Worm (Caenorhabditis elegans) whole organism, young adult: ENCODE results near the gene Y105C5B.8.
"Not testable (repeated sequence)": the region's sequence is repeated elsewhere in the genome, so short reads cannot be mapped to it uniquely, and the experiment has no call there.

Experiments used
- B0019.2 ChIP-seq: fragments of 200-800 bp; sonication (Bioruptor generic); conservative IDR thresholded peaks from 2 replicates; pipeline ENCODE4 v1.3.6; 2022; ENCODE audit warnings: missing genetic modification reagents, missing genetic modification characterization, missing compliant biosample characterization
- B0261.1 ChIP-seq: sonication (generic microtip); optimal IDR thresholded peaks from 2 replicates; lab custom pipeline; 2016; ENCODE audit warnings: mild to moderate bottlenecking, missing genetic modification characterization, moderate library complexity, missing compliant biosample characterization
- C06A6.2 ChIP-seq: fragments of 200-800 bp; sonication (Bioruptor generic); conservative IDR thresholded peaks from 2 replicates; pipeline ENCODE4 v1.3.6; 2022; ENCODE audit warnings: missing genetic modification characterization, missing compliant biosample characterization
- C17E4.6 ChIP-seq: fragments of 200-800 bp; sonication (Bioruptor generic); IDR thresholded peaks from 2 replicates; pipeline ENCODE4 v1.3.6; 2022; ENCODE audit warnings: missing genetic modification reagents, missing genetic modification characterization, missing compliant biosample characterization
- F33H1.4 ChIP-seq: fragments of 200-800 bp; sonication (Bioruptor generic); IDR thresholded peaks from 2 replicates; pipeline ENCODE4 v1.3.6; 2022; ENCODE audit warnings: missing genetic modification reagents, missing genetic modification characterization, missing compliant biosample characterization
- F39B2.1 ChIP-seq: fragments of 200-800 bp; sonication (Bioruptor generic); IDR thresholded peaks from 2 replicates; pipeline ENCODE4 v1.3.6; 2022; ENCODE audit warnings: missing genetic modification reagents, missing genetic modification characterization, missing compliant biosample characterization
- K11D2.4 ChIP-seq: fragments of 200-800 bp; sonication (Bioruptor generic); IDR thresholded peaks from 2 replicates; pipeline ENCODE4 v1.3.6; 2022; ENCODE audit warnings: missing genetic modification reagents, missing genetic modification characterization, missing compliant biosample characterization
- T26A5.8 ChIP-seq: sonication (generic microtip); optimal IDR thresholded peaks from 2 replicates; lab custom pipeline; 2016; ENCODE audit warnings: missing genetic modification characterization, missing compliant biosample characterization
- Y53G8AR.9 ChIP-seq: fragments of 200-800 bp; sonication (Bioruptor generic); conservative IDR thresholded peaks from 2 replicates; pipeline ENCODE4 v1.3.6; 2022; ENCODE audit warnings: missing genetic modification reagents, missing genetic modification characterization, missing compliant biosample characterization
- Y56A3A.18 ChIP-seq: fragments of 200-800 bp; sonication (Bioruptor generic); IDR thresholded peaks from 2 replicates; pipeline ENCODE4 v1.3.6; 2022; ENCODE audit warnings: missing genetic modification reagents, missing genetic modification characterization, missing compliant biosample characterization
- Y79H2A.3 ChIP-seq: fragments of 200-800 bp; sonication (Bioruptor generic); conservative IDR thresholded peaks from 2 replicates; pipeline ENCODE4 v1.3.6; 2022; ENCODE audit warnings: missing genetic modification reagents, missing genetic modification characterization, missing compliant biosample characterization
- Y95B8A.8 ChIP-seq: fragments of 200-800 bp; sonication (Bioruptor generic); IDR thresholded peaks from 2 replicates; pipeline ENCODE4 v1.3.6; 2022; ENCODE audit warnings: missing genetic modification reagents, missing genetic modification characterization, missing compliant biosample characterization
- aptf-3 ChIP-seq: fragments of 200-800 bp; sonication (Bioruptor generic); IDR thresholded peaks from 2 replicates; pipeline ENCODE4 v1.3.6; 2022; ENCODE audit warnings: missing genetic modification characterization, missing compliant biosample characterization
- attf-3 ChIP-seq: fragments of 200-800 bp; sonication (Bioruptor generic); conservative IDR thresholded peaks from 2 replicates; pipeline ENCODE4 v1.3.6; 2022; ENCODE audit warnings: missing genetic modification reagents, missing genetic modification characterization, missing compliant biosample characterization
- attf-5 ChIP-seq: fragments of 200-800 bp; sonication (Bioruptor generic); optimal IDR thresholded peaks from 2 replicates; lab custom pipeline; 2018; ENCODE audit warnings: mild to moderate bottlenecking, missing genetic modification characterization, missing compliant biosample characterization
- attf-6 ChIP-seq: fragments of 200-800 bp; sonication (Bioruptor generic); IDR thresholded peaks from 2 replicates; pipeline ENCODE4 v1.3.6; 2022; ENCODE audit warnings: missing genetic modification reagents, missing genetic modification characterization, missing compliant biosample characterization
- bed-1 ChIP-seq: fragments of 200-800 bp; sonication (Bioruptor generic); IDR thresholded peaks from 2 replicates; pipeline ENCODE4 v1.3.6; 2022; ENCODE audit warnings: missing genetic modification reagents, missing genetic modification characterization, missing compliant biosample characterization
- cebp-1 ChIP-seq, 2 experiments: fragments of 200-800 bp in 1 of 2; sonication (Bioruptor generic) in 1 of 2; sonication (generic microtip) in 1 of 2; IDR thresholded peaks in 1 of 2; optimal IDR thresholded peaks in 1 of 2; 2 replicates each; pipeline versions ENCODE4 v1.3.6 to Lab custom; 2017 to 2022; ENCODE audit warnings: missing compliant biosample characterization in 2 of 2, missing genetic modification characterization in 2 of 2, mild to moderate bottlenecking in 1 of 2, missing genetic modification reagents in 1 of 2, moderate library complexity in 1 of 2
- cebp-2 ChIP-seq: fragments of 200-800 bp; sonication (Bioruptor generic); IDR thresholded peaks from 2 replicates; pipeline ENCODE4 v1.3.6; 2022; ENCODE audit warnings: missing genetic modification characterization, missing compliant biosample characterization
- ceh-100 ChIP-seq: fragments of 200-800 bp; sonication (Bioruptor generic); IDR thresholded peaks from 2 replicates; pipeline ENCODE4 v1.3.6; 2022; ENCODE audit warnings: missing genetic modification reagents, missing genetic modification characterization, missing compliant biosample characterization
- ceh-27 ChIP-seq: fragments of 200-800 bp; sonication (Bioruptor generic); optimal IDR thresholded peaks from 2 replicates; lab custom pipeline; 2018; ENCODE audit warnings: mild to moderate bottlenecking, missing genetic modification characterization, moderate library complexity, missing compliant biosample characterization
- ceh-40 ChIP-seq: fragments of 200-800 bp; sonication (Bioruptor generic); IDR thresholded peaks from 2 replicates; pipeline ENCODE4 v1.3.6; 2022; ENCODE audit warnings: missing genetic modification characterization, missing compliant biosample characterization
- ceh-79 ChIP-seq: sonication (generic microtip); optimal IDR thresholded peaks from 2 replicates; lab custom pipeline; 2017; ENCODE audit warnings: mild to moderate bottlenecking, missing genetic modification characterization, missing compliant biosample characterization
- ceh-91 ChIP-seq: fragments of 200-800 bp; sonication (Bioruptor generic); IDR thresholded peaks from 2 replicates; pipeline ENCODE4 v1.3.6; 2022; ENCODE audit warnings: missing genetic modification reagents, missing genetic modification characterization, missing compliant biosample characterization
- die-1 ChIP-seq: sonication (generic microtip); optimal IDR thresholded peaks from 2 replicates; lab custom pipeline; 2016; ENCODE audit warnings: missing genotype, mild to moderate bottlenecking, missing genetic modification characterization, missing compliant biosample characterization
- dox-1 ChIP-seq: fragments of 200-800 bp; sonication (Bioruptor generic); IDR thresholded peaks from 2 replicates; pipeline ENCODE4 v1.3.6; 2022; ENCODE audit warnings: missing genetic modification reagents, missing genetic modification characterization, missing compliant biosample characterization
- egrh-3 ChIP-seq: fragments of 200-800 bp; sonication (Bioruptor generic); IDR thresholded peaks from 2 replicates; pipeline ENCODE4 v1.3.6; 2022; ENCODE audit warnings: missing genetic modification reagents, missing genetic modification characterization, missing compliant biosample characterization
- fkh-3 ChIP-seq: sonication (generic microtip); optimal IDR thresholded peaks from 2 replicates; lab custom pipeline; 2016; ENCODE audit warnings: mild to moderate bottlenecking, missing genetic modification characterization, missing compliant biosample characterization
- hlh-12 ChIP-seq: sonication (generic microtip); optimal IDR thresholded peaks from 2 replicates; lab custom pipeline; 2016; ENCODE audit warnings: missing genetic modification characterization, missing compliant biosample characterization
- lag-1 ChIP-seq: fragments of 200-800 bp; sonication (Bioruptor generic); IDR thresholded peaks from 2 replicates; pipeline ENCODE4 v1.3.6; 2022; ENCODE audit warnings: missing genetic modification reagents, missing genetic modification characterization, missing compliant biosample characterization
- lin-35 ChIP-seq, 3 experiments: fragments of 150-350 bp in 2 of 3; sonication (generic microtip) in 1 of 3; optimal IDR thresholded peaks; 2 replicates each; lab custom pipeline; 2014 to 2018; ENCODE audit warnings: missing biosample characterization in 3 of 3, missing genetic modification characterization in 3 of 3, missing genetic modification reagents in 3 of 3
- madf-10 ChIP-seq: sonication (generic microtip); optimal IDR thresholded peaks from 2 replicates; lab custom pipeline; 2016; ENCODE audit warnings: mild to moderate bottlenecking, missing genetic modification characterization, missing compliant biosample characterization
- madf-3 ChIP-seq: fragments of 200-800 bp; sonication (Bioruptor generic); IDR thresholded peaks from 2 replicates; pipeline ENCODE4 v1.3.6; 2022; ENCODE audit warnings: missing genetic modification reagents, missing genetic modification characterization, missing compliant biosample characterization
- madf-6 ChIP-seq: fragments of 200-800 bp; sonication (Bioruptor generic); IDR thresholded peaks from 2 replicates; pipeline ENCODE4 v1.3.6; 2022; ENCODE audit warnings: missing genetic modification reagents, missing genetic modification characterization, missing compliant biosample characterization
- madf-8 ChIP-seq: fragments of 200-800 bp; sonication (Bioruptor generic); conservative IDR thresholded peaks from 2 replicates; pipeline ENCODE4 v1.3.6; 2022; ENCODE audit warnings: missing genetic modification reagents, missing genetic modification characterization, missing compliant biosample characterization
- mel-28 ChIP-seq: sonication (generic microtip); optimal IDR thresholded peaks from 2 replicates; lab custom pipeline; 2016; ENCODE audit warnings: borderline replicate concordance, mild to moderate bottlenecking, missing genetic modification characterization, missing compliant biosample characterization
- mes-4 ChIP-seq: sonication (generic microtip); optimal IDR thresholded peaks from 2 replicates; lab custom pipeline; 2016; ENCODE audit warnings: missing genotype, missing genetic modification characterization, missing compliant biosample characterization
- nfya-2 ChIP-seq: fragments of 200-800 bp; sonication (Bioruptor generic); IDR thresholded peaks from 2 replicates; pipeline ENCODE4 v1.3.6; 2022; ENCODE audit warnings: missing genetic modification reagents, missing genetic modification characterization, missing compliant biosample characterization
- nfyb-1 ChIP-seq: fragments of 200-800 bp; sonication (Bioruptor generic); IDR thresholded peaks from 2 replicates; pipeline ENCODE4 v1.3.6; 2022; ENCODE audit warnings: missing genetic modification reagents, missing genetic modification characterization, missing compliant biosample characterization
- pha-4 ChIP-seq: fragments of 150-350 bp; sonication (generic microtip); optimal IDR thresholded peaks from 2 replicates; lab custom pipeline; 2014; ENCODE audit warnings: missing biosample characterization, missing genetic modification reagents, missing genetic modification characterization
- rcor-1 ChIP-seq: fragments of 200-800 bp; sonication (Bioruptor generic); IDR thresholded peaks from 2 replicates; pipeline ENCODE4 v1.3.6; 2022; ENCODE audit warnings: missing genetic modification reagents, missing genetic modification characterization, missing compliant biosample characterization
- sdz-38 ChIP-seq: sonication (generic microtip); optimal IDR thresholded peaks from 2 replicates; lab custom pipeline; 2016; ENCODE audit warnings: missing genotype, missing genetic modification characterization, missing compliant biosample characterization
- snpc-4 ChIP-seq, 5 experiments: fragments of 150-350 bp in 1 of 5; sonication (generic microtip) in 4 of 5; optimal IDR thresholded peaks; 2 replicates each; lab custom pipeline; 2014 to 2018; ENCODE audit warnings: missing genetic modification characterization in 5 of 5, missing biosample characterization in 3 of 5, antibody characterized with exemption in 2 of 5, mild to moderate bottlenecking in 2 of 5, missing compliant biosample characterization in 2 of 5, missing genotype in 2 of 5, moderate library complexity in 2 of 5, missing genetic modification reagents in 1 of 5
- sptf-2 ChIP-seq: fragments of 200-800 bp; sonication (Bioruptor generic); optimal IDR thresholded peaks from 2 replicates; lab custom pipeline; 2018; ENCODE audit warnings: mild to moderate bottlenecking, missing genetic modification characterization, missing compliant biosample characterization
- tbp1 ChIP-seq: fragments of 200-800 bp; sonication (Bioruptor generic); optimal IDR thresholded peaks from 2 replicates; lab custom pipeline; 2018; ENCODE audit warnings: mild to moderate bottlenecking, missing genetic modification characterization, missing compliant biosample characterization
- zim-3 ChIP-seq: sonication (generic microtip); optimal IDR thresholded peaks from 2 replicates; lab custom pipeline; 2017; ENCODE audit warnings: mild to moderate bottlenecking, missing genetic modification characterization, moderate library complexity, missing compliant biosample characterization
- ztf-18 ChIP-seq: sonication (generic microtip); optimal IDR thresholded peaks from 2 replicates; lab custom pipeline; 2016; ENCODE audit warnings: missing genotype, mild to moderate bottlenecking, missing genetic modification characterization, missing compliant biosample characterization
- ztf-25 ChIP-seq: fragments of 200-800 bp; sonication (Bioruptor generic); IDR thresholded peaks from 2 replicates; pipeline ENCODE4 v1.3.6; 2022; ENCODE audit warnings: missing genetic modification reagents, missing genetic modification characterization, missing compliant biosample characterization

Gene Y105C5B.8

DNA sequence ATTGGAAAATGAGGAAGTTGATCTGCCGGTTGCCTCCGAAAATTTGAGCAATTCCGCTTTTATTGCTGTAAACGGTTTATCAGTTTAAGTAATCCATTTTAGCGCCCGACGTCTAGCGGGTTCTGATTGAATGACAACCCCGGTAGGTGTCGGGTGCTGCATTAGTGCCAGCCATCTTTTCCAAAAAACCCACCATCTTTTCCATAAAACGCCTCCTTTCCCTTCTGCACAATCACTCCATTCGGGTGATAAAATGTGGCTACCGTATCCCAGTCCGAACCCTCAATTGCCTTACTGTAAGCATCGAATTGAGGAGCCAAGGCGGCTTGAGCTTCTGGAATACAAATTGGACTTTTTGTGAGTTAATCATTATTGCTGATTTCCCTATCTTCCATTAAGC, 26.5 kb downstream of the Y105C5B.8 start (continued):
- TF ChIP-seq aptf-3 (GFP tag; lab: Robert Waterston, UW) = no peak
- TF ChIP-seq sptf-2 (GFP tag; lab: Kevin White, UChicago) = no peak
- TF ChIP-seq madf-6 (GFP tag; lab: Robert Waterston, UW) = no peak
- TF ChIP-seq lag-1 (GFP tag; lab: Robert Waterston, UW) = no peak
- TF ChIP-seq sdz-38 (tag; lab: Kevin White, UChicago) = no peak
- peak; percentile 83 for TF ChIP-seq zim-3 (tag; lab: Kevin White, UChicago)
- TF ChIP-seq nfya-2 (GFP tag; lab: Robert Waterston, UW) = peak; percentile 6; the same call in 1 of the 2 replicates
- TF ChIP-seq ztf-18 (tag; lab: Kevin White, UChicago) = no peak
- no peak for TF ChIP-seq cebp-2 (GFP tag; lab: Robert Waterston, UW)
- peak; percentile 20 for TF ChIP-seq tbp1 (GFP tag; lab: Kevin White, UChicago)
- no peak for TF ChIP-seq ceh-27 (GFP tag; lab: Kevin White, UChicago)
- TF ChIP-seq C17E4.6 (GFP tag; lab: Robert Waterston, UW) = no peak
- no peak for TF ChIP-seq B0261.1
- no peak for TF ChIP-seq lin-35 (GFP tag; optimal IDR thresholded peaks at IDR 0.05; lab: Kevin White, UChicago)
- no peak for TF ChIP-seq hlh-12 (tag; lab: Kevin White, UChicago)
- 0 out of 2 replicates have a peak, but pooled peaks have one; percentile 34 for TF ChIP-seq ceh-40 (GFP tag; lab: Robert Waterston, UW)
- TF ChIP-seq snpc-4 (GFP tag; optimal IDR thresholded peaks at IDR 0.05; lab: Kevin White, UChicago) = no peak
- TF ChIP-seq snpc-4 (tag; optimal IDR thresholded peaks at IDR 0.05; lab: Kevin White, UChicago) = peak; percentile 9 to 66 (median 48)
- TF ChIP-seq K11D2.4 = no peak
- peak; percentile 10 for TF ChIP-seq mel-28 (tag; lab: Kevin White, UChicago)
- no peak for TF ChIP-seq mes-4 (tag; lab: Kevin White, UChicago)
- TF ChIP-seq madf-10 (tag; lab: Kevin White, UChicago) = no peak
- TF ChIP-seq bed-1 = no peak
- peak; percentile 56 for TF ChIP-seq T26A5.8 (tag; lab: Kevin White, UChicago)
- TF ChIP-seq C06A6.2 (GFP tag; lab: Robert Waterston, UW) = no peak
- peak; percentile 67; the same call in 1 of the 2 replicates for TF ChIP-seq madf-3 (GFP tag; lab: Robert Waterston, UW)
- no peak for TF ChIP-seq madf-8
- peak; percentile 9 for TF ChIP-seq ceh-79 (tag; lab: Kevin White, UChicago)
- TF ChIP-seq B0019.2 (GFP tag; lab: Robert Waterston, UW) = no peak
- no peak for TF ChIP-seq die-1 (tag; lab: Kevin White, UChicago)
- no peak for TF ChIP-seq ceh-91
- TF ChIP-seq attf-5 (GFP tag; lab: Kevin White, UChicago) = no peak
- no peak for TF ChIP-seq ceh-100 (GFP tag; lab: Robert Waterston, UW)
- TF ChIP-seq pha-4 (tag; lab: Kevin White, UChicago) = no peak
- no peak for TF ChIP-seq fkh-3 (tag; lab: Kevin White, UChicago)

DNA sequence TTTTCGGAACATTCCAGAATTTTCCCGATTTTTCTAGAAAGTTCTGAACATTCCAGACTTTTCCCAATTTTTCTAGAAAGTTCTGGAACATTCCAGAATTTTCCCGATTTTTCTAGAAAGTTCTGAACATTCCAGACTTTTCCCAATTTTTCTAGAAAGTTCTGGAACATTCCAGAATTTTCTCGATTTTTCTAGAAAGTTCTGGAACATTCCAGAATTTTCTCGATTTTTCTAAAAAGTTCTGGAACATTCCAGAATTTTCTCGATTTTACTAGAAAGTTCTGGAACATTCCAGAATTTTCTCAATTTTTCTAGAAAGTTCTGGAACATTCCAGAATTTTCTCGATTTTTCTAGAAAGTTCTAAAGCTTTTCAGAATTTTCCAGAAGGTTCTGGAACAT, 30.8 kb downstream of the Y105C5B.8 start:
- TF ChIP-seq Y95B8A.8 (GFP tag; lab: Robert Waterston, UW) = peak; percentile 98
- peak; percentile 97 for TF ChIP-seq C17E4.6 (GFP tag; lab: Robert Waterston, UW)
- peak; percentile 85 for TF ChIP-seq madf-8
- peak; percentile 81 for TF ChIP-seq attf-3
- peak; percentile 99 for TF ChIP-seq rcor-1 (GFP tag; lab: Robert Waterston, UW)
- TF ChIP-seq Y56A3A.18 = peak; percentile 100
- TF ChIP-seq F33H1.4 (GFP tag; lab: Robert Waterston, UW) = peak; percentile 71
- TF ChIP-seq cebp-1 (GFP tag; IDR thresholded peaks at IDR 0.05; lab: Robert Waterston, UW) = peak; percentile 92
- TF ChIP-seq cebp-1 (tag; optimal IDR thresholded peaks at IDR 0.05; lab: Kevin White, UChicago) = not testable (repeated sequence)
- peak; percentile 100; the same call in 1 of the 2 replicates for TF ChIP-seq dox-1 (GFP tag; lab: Robert Waterston, UW)
- TF ChIP-seq ztf-25 (GFP tag; lab: Robert Waterston, UW) = peak; percentile 97
- peak; percentile 86; the same call in 1 of the 2 replicates for TF ChIP-seq C06A6.2 (GFP tag; lab: Robert Waterston, UW)
- TF ChIP-seq Y53G8AR.9 (GFP tag; lab: Robert Waterston, UW) = peak; percentile 98
- peak; percentile 97 for TF ChIP-seq F39B2.1
- TF ChIP-seq egrh-3 (GFP tag; lab: Robert Waterston, UW) = peak; percentile 96
- peak; percentile 99 for TF ChIP-seq attf-6
- TF ChIP-seq nfya-2 (GFP tag; lab: Robert Waterston, UW) = peak; percentile 95
- TF ChIP-seq Y79H2A.3 (GFP tag; lab: Robert Waterston, UW) = peak; percentile 100
- peak; percentile 96; the same call in 1 of the 2 replicates for TF ChIP-seq nfyb-1 (GFP tag; lab: Robert Waterston, UW)
